Worm (Caenorhabditis elegans): ENCODE measurements around the gene lys-8.

The lys-8 gene

ce11 chrII:5574925-5575324, 11.1 kb upstream of the lys-8 start (continued):
- no peak for TF ChIP-seq lsy-27 (tag; optimal IDR thresholded peaks at IDR 0.05; ENCODE audit: borderline replicate concordance, insufficient read depth)
- TF ChIP-seq snpc-4 (GFP tag; optimal IDR thresholded peaks at IDR 0.05) = no peak
- peak in 1 of 4 experiments; percentile 20 for TF ChIP-seq snpc-4 (tag; optimal IDR thresholded peaks at IDR 0.05)
- TF ChIP-seq hmg-20 (GFP tag; IDR thresholded peaks at IDR 0.05) = 0 out of 2 replicates have a peak, but pooled peaks have one; percentile 2
- TF ChIP-seq F22D6.2 (tag; optimal IDR thresholded peaks at IDR 0.05) = no peak
- no peak for TF ChIP-seq lsl-1 (GFP tag; optimal IDR thresholded peaks at IDR 0.05)
- 0 out of 2 replicates have a peak, but pooled peaks have one; percentile 47 for TF ChIP-seq bed-1 (GFP tag; IDR thresholded peaks at IDR 0.05)
- no peak for TF ChIP-seq F10E7.11 (tag; optimal IDR thresholded peaks at IDR 0.05)
- TF ChIP-seq lin-40 (tag; optimal IDR thresholded peaks at IDR 0.05) = no peak
- TF ChIP-seq atf-7 (tag; optimal IDR thresholded peaks at IDR 0.05) = peak; percentile 70
- TF ChIP-seq rcor-1 (GFP tag; IDR thresholded peaks at IDR 0.05) = no peak
- TF ChIP-seq zim-3 (tag; optimal IDR thresholded peaks at IDR 0.05) = peak; percentile 42
- no peak for TF ChIP-seq ceh-40 (GFP tag; IDR thresholded peaks at IDR 0.05)
- TF ChIP-seq snpc-3.4 (tag; optimal IDR thresholded peaks at IDR 0.05) = no peak
- no peak for TF ChIP-seq ztf-26 (tag; optimal IDR thresholded peaks at IDR 0.05)
- no peak for TF ChIP-seq ceh-79 (tag; optimal IDR thresholded peaks at IDR 0.05)
- peak; percentile 36; the same call in 1 of the 2 replicates for TF ChIP-seq pbrm-1 (GFP tag; IDR thresholded peaks at IDR 0.05)
- TF ChIP-seq lin-54 (GFP tag; optimal IDR thresholded peaks at IDR 0.05) = peak; percentile 6
- no peak for TF ChIP-seq Y95B8A.8 (GFP tag; IDR thresholded peaks at IDR 0.05)
- TF ChIP-seq egl-44 (GFP tag; IDR thresholded peaks at IDR 0.05) = no peak
- peak; percentile 49 to 76 for TF ChIP-seq let-607 (tag; optimal IDR thresholded peaks at IDR 0.05)
- peak; percentile 62 for TF ChIP-seq F52B5.7 (tag; optimal IDR thresholded peaks at IDR 0.05)
- TF ChIP-seq ztf-6 (GFP tag; IDR thresholded peaks at IDR 0.05) = no peak
- TF ChIP-seq aptf-2 (GFP tag; conservative IDR thresholded peaks at IDR 0.05) = no peak
- TF ChIP-seq F33H1.4 (GFP tag; IDR thresholded peaks at IDR 0.05) = no peak
- no peak for TF ChIP-seq D2030.7 (GFP tag; IDR thresholded peaks at IDR 0.05)
- TF ChIP-seq sptf-2 (GFP tag; optimal IDR thresholded peaks at IDR 0.05) = no peak
- TF ChIP-seq ekl-4 (GFP tag; IDR thresholded peaks at IDR 0.05) = peak; percentile 73; the same call in 1 of the 2 replicates
- TF ChIP-seq attf-3 (GFP tag; conservative IDR thresholded peaks at IDR 0.05) = no peak
- no peak for TF ChIP-seq B0035.1 (tag; optimal IDR thresholded peaks at IDR 0.05)
- peak in 1 of 3 experiments; percentile 55 for TF ChIP-seq lin-35 (GFP tag; optimal IDR thresholded peaks at IDR 0.05)
- TF ChIP-seq ZK185.1 (tag; optimal IDR thresholded peaks at IDR 0.05; ENCODE audit: poor library complexity, severe bottlenecking) = no peak
- no peak for TF ChIP-seq Y79H2A.3 (GFP tag; conservative IDR thresholded peaks at IDR 0.05)
- no peak for TF ChIP-seq sea-2 (GFP tag; IDR thresholded peaks at IDR 0.05)
- no peak for TF ChIP-seq hlh-12 (tag; optimal IDR thresholded peaks at IDR 0.05)
- TF ChIP-seq bed-2 (GFP tag; IDR thresholded peaks at IDR 0.05) = no peak
- TF ChIP-seq attf-5 (GFP tag; optimal IDR thresholded peaks at IDR 0.05) = no peak
- no peak for TF ChIP-seq hrde-1 (tag; optimal IDR thresholded peaks at IDR 0.05; ENCODE audit: borderline replicate concordance)
- TF ChIP-seq pha-4 (tag; optimal IDR thresholded peaks at IDR 0.05) = no peak
- TF ChIP-seq chd-7 (tag; optimal IDR thresholded peaks at IDR 0.05) = peak; percentile 70
- no peak for TF ChIP-seq ceh-100 (GFP tag; IDR thresholded peaks at IDR 0.05)
- no peak for TF ChIP-seq Y67H2A.10 (GFP tag; conservative IDR thresholded peaks at IDR 0.05)
- TF ChIP-seq lag-1 (GFP tag; IDR thresholded peaks at IDR 0.05) = no peak
- TF ChIP-seq hsf-1 (GFP tag; IDR thresholded peaks at IDR 0.05) = no peak
- no peak for TF ChIP-seq ceh-91 (GFP tag; IDR thresholded peaks at IDR 0.05)
- no peak for TF ChIP-seq ccch-3 (GFP tag; optimal IDR thresholded peaks at IDR 0.05)
- TF ChIP-seq ets-4 (GFP tag; optimal IDR thresholded peaks at IDR 0.05) = no peak
- no peak for TF ChIP-seq aptf-3 (GFP tag; IDR thresholded peaks at IDR 0.05)
- no peak for TF ChIP-seq madf-10 (tag; optimal IDR thresholded peaks at IDR 0.05)
